Fruit fly (Drosophila melanogaster) whole organism, embryonic: ENCODE measurements around the gene CG5399.

Experiments used
- ATbp ChIP-seq: fragments of 200-800 bp; sonication (Bioruptor generic); optimal IDR thresholded peaks from 2 replicates; lab custom pipeline; 2017; ENCODE audit warnings: missing biosample characterization, mild to moderate bottlenecking, missing genetic modification characterization, missing genetic modification reagents
- Ada2b ChIP-seq: fragments of 200-800 bp; sonication (Bioruptor generic); IDR thresholded peaks from 2 replicates; pipeline ENCODE4 v1.3.6; 2022; ENCODE audit warnings: missing biosample characterization, missing genetic modification characterization
- Bteb2 ChIP-seq: fragments of 200-800 bp; sonication (Bioruptor generic); optimal IDR thresholded peaks from 2 replicates; lab custom pipeline; 2016; ENCODE audit warnings: missing biosample characterization, missing genetic modification characterization
- CG10565 ChIP-seq: fragments of 200-800 bp; sonication (Bioruptor generic); optimal IDR thresholded peaks from 3 replicates; lab custom pipeline; 2016; ENCODE audit warnings: missing biosample characterization, mild to moderate bottlenecking, missing genetic modification characterization
- CG11696 ChIP-seq: fragments of 200-800 bp; sonication (Bioruptor generic); IDR thresholded peaks from 2 replicates; pipeline ENCODE4 v1.3.6; 2022; ENCODE audit warnings: missing biosample characterization, missing genetic modification characterization
- CG12155 ChIP-seq: fragments of 200-800 bp; sonication (Bioruptor generic); optimal IDR thresholded peaks from 3 replicates; lab custom pipeline; 2016; ENCODE audit warnings: missing biosample characterization, missing genetic modification characterization
- CG12236 ChIP-seq: fragments of 200-800 bp; sonication (Bioruptor generic); optimal IDR thresholded peaks from 2 replicates; lab custom pipeline; 2016; ENCODE audit warnings: missing biosample characterization, missing genetic modification characterization
- CG31441 ChIP-seq: fragments of 200-800 bp; sonication (Bioruptor generic); IDR thresholded peaks from 2 replicates; pipeline ENCODE4 v1.3.6; 2022; ENCODE audit warnings: missing biosample characterization, missing genetic modification characterization
- CG32767 ChIP-seq: fragments of 200-800 bp; sonication (Bioruptor generic); IDR thresholded peaks from 2 replicates; pipeline ENCODE4 v1.3.6; 2022; ENCODE audit warnings: missing biosample characterization, missing genetic modification characterization
- CG32772 ChIP-seq: fragments of 200-800 bp; sonication (Bioruptor generic); IDR thresholded peaks from 2 replicates; pipeline ENCODE4 v1.3.6; 2022; ENCODE audit warnings: missing biosample characterization, missing genetic modification characterization
- CG34422 ChIP-seq: fragments of 200-800 bp; sonication (Bioruptor generic); IDR thresholded peaks from 3 replicates; pipeline ENCODE4 v1.3.6; 2022; ENCODE audit warnings: missing biosample characterization, missing genetic modification characterization
- CG4360 ChIP-seq: fragments of 200-800 bp; sonication (Bioruptor generic); IDR thresholded peaks from 2 replicates; pipeline ENCODE4 v1.3.6; 2022; ENCODE audit warnings: missing biosample characterization, missing genetic modification characterization
- CG8359 ChIP-seq: fragments of 200-800 bp; sonication (Bioruptor generic); optimal IDR thresholded peaks from 2 replicates; lab custom pipeline; 2017; ENCODE audit warnings: missing biosample characterization, mild to moderate bottlenecking, missing genetic modification characterization, borderline replicate concordance
- CG9876 ChIP-seq: fragments of 200-800 bp; sonication (Bioruptor generic); optimal IDR thresholded peaks from 2 replicates; lab custom pipeline; 2016; ENCODE audit warnings: missing biosample characterization, missing genetic modification characterization
- CrebB ChIP-seq: fragments of 200-800 bp; sonication (Bioruptor generic); optimal IDR thresholded peaks from 3 replicates; lab custom pipeline; 2018; ENCODE audit warnings: missing biosample characterization, mild to moderate bottlenecking, missing genetic modification characterization
- Drgx ChIP-seq: fragments of 200-800 bp; sonication (Bioruptor generic); IDR thresholded peaks from 2 replicates; pipeline ENCODE4 v1.3.6; 2022; ENCODE audit warnings: missing biosample characterization, missing genetic modification characterization
- HLHmδ ChIP-seq: fragments of 200-800 bp; sonication (Bioruptor generic); optimal IDR thresholded peaks from 2 replicates; lab custom pipeline; 2018; ENCODE audit warnings: missing biosample characterization, mild to moderate bottlenecking, missing genetic modification characterization, moderate library complexity
- HmgD ChIP-seq: fragments of 200-800 bp; sonication (Bioruptor generic); optimal IDR thresholded peaks from 3 replicates; lab custom pipeline; 2016; ENCODE audit warnings: missing biosample characterization, missing genetic modification characterization
- Jarid2 ChIP-seq: fragments of 200-800 bp; sonication (Bioruptor generic); optimal IDR thresholded peaks from 3 replicates; lab custom pipeline; 2017; ENCODE audit warnings: mild to moderate bottlenecking, missing biosample characterization, missing genetic modification reagents, missing genetic modification characterization
- Kr ChIP-seq: fragments of 200-800 bp; sonication (Bioruptor generic); optimal IDR thresholded peaks from 2 replicates; lab custom pipeline; 2017; ENCODE audit warnings: missing biosample characterization, mild to moderate bottlenecking, missing genetic modification characterization
- Max ChIP-seq: fragments of 200-800 bp; sonication (Bioruptor generic); optimal IDR thresholded peaks from 2 replicates; lab custom pipeline; 2016; ENCODE audit warnings: missing biosample characterization, mild to moderate bottlenecking, missing genetic modification characterization
- Oli ChIP-seq: fragments of 200-800 bp; sonication (Bioruptor generic); optimal IDR thresholded peaks from 2 replicates; lab custom pipeline; 2018; ENCODE audit warnings: missing biosample characterization, mild to moderate bottlenecking, missing genetic modification characterization, moderate library complexity
- Scr ChIP-seq: fragments of 200-800 bp; sonication (Bioruptor generic); IDR thresholded peaks from 2 replicates; pipeline ENCODE4 v1.3.6; 2022; ENCODE audit warnings: missing biosample characterization, missing genetic modification characterization; ENCODE audit not compliant: partially characterized antibody
- Sry-δ ChIP-seq: fragments of 200-800 bp; sonication (Bioruptor generic); optimal IDR thresholded peaks from 2 replicates; lab custom pipeline; 2016; ENCODE audit warnings: missing biosample characterization, missing genetic modification characterization
- Ssrp ChIP-seq: fragments of 200-800 bp; sonication (Bioruptor generic); optimal IDR thresholded peaks from 2 replicates; lab custom pipeline; 2018; ENCODE audit warnings: missing biosample characterization, mild to moderate bottlenecking, missing genetic modification characterization, moderate library complexity
- Tbp ChIP-seq: fragments of >200 bp; optimal IDR thresholded peaks from 2 replicates; lab custom pipeline; 2018; ENCODE audit warnings: missing biosample characterization, missing genetic modification characterization
- al ChIP-seq: fragments of 200-800 bp; sonication (Bioruptor generic); IDR thresholded peaks from 2 replicates; pipeline ENCODE4 v1.3.6; 2022; ENCODE audit warnings: missing biosample characterization, missing genetic modification characterization
- ase ChIP-seq: fragments of 200-800 bp; sonication (Bioruptor generic); IDR thresholded peaks from 3 replicates; pipeline ENCODE4 v1.3.6; 2022; ENCODE audit warnings: missing biosample characterization, missing genetic modification characterization
- ash1 ChIP-seq: fragments of 200-800 bp; sonication (Bioruptor generic); optimal IDR thresholded peaks from 2 replicates; lab custom pipeline; 2018; ENCODE audit warnings: missing biosample characterization, mild to moderate bottlenecking, missing genetic modification characterization
- ato ChIP-seq: fragments of 200-800 bp; sonication (Bioruptor generic); IDR thresholded peaks from 2 replicates; pipeline ENCODE4 v1.3.6; 2022; ENCODE audit warnings: missing biosample characterization, missing genetic modification characterization; ENCODE audit not compliant: partially characterized antibody
- bigmax ChIP-seq: fragments of 200-800 bp; sonication (Bioruptor generic); optimal IDR thresholded peaks from 2 replicates; lab custom pipeline; 2018; ENCODE audit warnings: missing biosample characterization, mild to moderate bottlenecking, missing genetic modification characterization
- chn ChIP-seq: fragments of 200-800 bp; sonication (Bioruptor generic); optimal IDR thresholded peaks from 2 replicates; lab custom pipeline; 2016; ENCODE audit warnings: missing biosample characterization, missing genetic modification characterization
- crc ChIP-seq: fragments of 200-800 bp; sonication (Bioruptor generic); optimal IDR thresholded peaks from 2 replicates; lab custom pipeline; 2016; ENCODE audit warnings: missing biosample characterization, missing genetic modification characterization
- da ChIP-seq: fragments of 200-800 bp; sonication (Bioruptor generic); optimal IDR thresholded peaks from 2 replicates; lab custom pipeline; 2016; ENCODE audit warnings: missing biosample characterization, missing genetic modification characterization
- lola ChIP-seq, 3 experiments: fragments of >200 bp in 2 of 3; fragments of 200-800 bp in 1 of 3; sonication (Bioruptor generic) in 1 of 3; optimal IDR thresholded peaks; 2 replicates each; lab custom pipeline; 2017 to 2019; ENCODE audit warnings: missing biosample characterization in 3 of 3, missing genetic modification characterization in 3 of 3, mild to moderate bottlenecking in 1 of 3, moderate library complexity in 1 of 3
- lov ChIP-seq, 2 experiments: fragments of 200-800 bp in 1 of 2; fragments of >200 bp in 1 of 2; sonication (Bioruptor generic) in 1 of 2; IDR thresholded peaks in 1 of 2; optimal IDR thresholded peaks in 1 of 2; 2 replicates in 1 of 2; 3 replicates in 1 of 2; pipeline versions ENCODE4 v1.3.6 to Lab custom; 2017 to 2022; ENCODE audit warnings: missing biosample characterization in 1 of 2, missing genetic modification characterization in 1 of 2
- luna ChIP-seq: fragments of 200-800 bp; sonication (Bioruptor generic); optimal IDR thresholded peaks from 2 replicates; lab custom pipeline; 2016; ENCODE audit warnings: missing biosample characterization, missing genetic modification characterization
- nom ChIP-seq: fragments of 200-800 bp; sonication (Bioruptor generic); optimal IDR thresholded peaks from 2 replicates; lab custom pipeline; 2017; ENCODE audit warnings: missing biosample characterization, missing genetic modification characterization, mild to moderate bottlenecking, moderate library complexity, missing genetic modification reagents
- pum ChIP-seq: fragments of 200-800 bp; sonication (Bioruptor generic); optimal IDR thresholded peaks from 2 replicates; lab custom pipeline; 2016; ENCODE audit warnings: missing biosample characterization, missing genetic modification characterization
- ro ChIP-seq: fragments of 200-800 bp; sonication (Bioruptor generic); IDR thresholded peaks from 2 replicates; pipeline ENCODE4 v1.3.6; 2022; ENCODE audit warnings: missing biosample characterization, missing genetic modification characterization
- scrt ChIP-seq: fragments of 200-800 bp; sonication (Bioruptor generic); optimal IDR thresholded peaks from 2 replicates; lab custom pipeline; 2018; ENCODE audit warnings: missing biosample characterization, mild to moderate bottlenecking, missing genetic modification characterization, moderate library complexity
- tll ChIP-seq, 2 experiments: fragments of 200-800 bp in 1 of 2; fragments of >200 bp in 1 of 2; sonication (Bioruptor generic) in 1 of 2; optimal IDR thresholded peaks; 2 replicates each; lab custom pipeline; 2017 to 2019; ENCODE audit warnings: missing biosample characterization in 2 of 2, missing genetic modification characterization in 2 of 2, mild to moderate bottlenecking in 1 of 2, moderate library complexity in 1 of 2
- tx ChIP-seq: fragments of 200-800 bp; sonication (Bioruptor generic); optimal IDR thresholded peaks from 2 replicates; lab custom pipeline; 2016; ENCODE audit warnings: missing biosample characterization, missing genetic modification characterization
- wdn ChIP-seq: fragments of 200-800 bp; sonication (Bioruptor generic); IDR thresholded peaks from 2 replicates; pipeline ENCODE4 v1.3.6; 2022; ENCODE audit warnings: missing biosample characterization, missing genetic modification characterization
- wek ChIP-seq: fragments of 200-800 bp; sonication (Bioruptor generic); optimal IDR thresholded peaks from 3 replicates; lab custom pipeline; 2018; ENCODE audit warnings: missing biosample characterization, mild to moderate bottlenecking, missing genetic modification characterization, moderate library complexity
- wor ChIP-seq: fragments of 200-800 bp; sonication (Bioruptor generic); IDR thresholded peaks from 2 replicates; pipeline ENCODE4 v1.3.6; 2022; ENCODE audit warnings: missing biosample characterization, missing genetic modification characterization

CG5399 gene

dm6 chr3R:15665962-15666361 is 29.1 kb upstream of the CG5399 start, which contains the start of gene pxb (continued):
- no peak for TF ChIP-seq CG10565 (GFP tag; lab: Kevin White, UChicago)
- TF ChIP-seq CG9876 (GFP tag; lab: Kevin White, UChicago), result no peak
- TF ChIP-seq HmgD (GFP tag; lab: Kevin White, UChicago), result no peak
- TF ChIP-seq ash1, result peak; percentile 18
- no peak for TF ChIP-seq CG32767 (GFP tag; lab: Robert Waterston, UW)
- TF ChIP-seq tx (GFP tag; lab: Kevin White, UChicago), result no peak
- TF ChIP-seq da (GFP tag; lab: Kevin White, UChicago), result peak; percentile 8
- no peak for TF ChIP-seq crc (GFP tag; lab: Kevin White, UChicago)
- TF ChIP-seq Oli (tag; lab: Kevin White, UChicago), result no peak
- TF ChIP-seq ato (GFP tag; lab: Robert Waterston, UW), result peak; percentile 43; the same call in 1 of the 2 replicates
- TF ChIP-seq CG12236 (GFP tag; lab: Kevin White, UChicago), result no peak
- TF ChIP-seq al, result no peak
- TF ChIP-seq CG31441 (GFP tag; lab: Robert Waterston, UW), result peak; percentile 37; the same call in 1 of the 2 replicates
- no peak for TF ChIP-seq Sry-δ (GFP tag; lab: Kevin White, UChicago)
- no peak for TF ChIP-seq CG32772 (GFP tag; lab: Robert Waterston, UW)
- TF ChIP-seq Bteb2 (GFP tag; lab: Kevin White, UChicago), result no peak
- TF ChIP-seq nom (GFP tag; lab: Kevin White, UChicago), result no peak
- TF ChIP-seq Ssrp (tag; lab: Kevin White, UChicago), result no peak
- TF ChIP-seq CG12155, result no peak
- no peak for TF ChIP-seq ase (GFP tag; lab: Robert Waterston, UW)
- peak; percentile 7 for TF ChIP-seq scrt
- TF ChIP-seq CrebB (tag; lab: Kevin White, UChicago), result peak; percentile 44
- no peak for TF ChIP-seq Max
- no peak for TF ChIP-seq chn (GFP tag; lab: Kevin White, UChicago)
- TF ChIP-seq wek (GFP tag; lab: Kevin White, UChicago), result peak; percentile 58
- TF ChIP-seq luna (GFP tag; lab: Kevin White, UChicago), result no peak
- TF ChIP-seq CG8359 (GFP tag; lab: Kevin White, UChicago), result no peak
- TF ChIP-seq pum (GFP tag; lab: Kevin White, UChicago), result no peak
- 0 out of 2 replicates have a peak, but pooled peaks have one; percentile 26 for TF ChIP-seq Scr (GFP tag; lab: Robert Waterston, UW)
- peak; percentile 42 for TF ChIP-seq Kr (GFP tag; lab: Kevin White, UChicago)
- peak; percentile 59; the same call in 1 of the 2 replicates for TF ChIP-seq Drgx (GFP tag; lab: Robert Waterston, UW)
- peak; percentile 79 for TF ChIP-seq CG4360 (GFP tag; lab: Robert Waterston, UW)
- TF ChIP-seq CG11696 (GFP tag; lab: Robert Waterston, UW), result no peak
- TF ChIP-seq HLHmδ (GFP tag; lab: Kevin White, UChicago), result peak; percentile 86
- no peak for TF ChIP-seq Ada2b (GFP tag; lab: Robert Waterston, UW)
- TF ChIP-seq bigmax (GFP tag; lab: Kevin White, UChicago), result no peak
- peak in 1 of 2 experiments; percentile 55 for TF ChIP-seq tll (GFP tag; optimal IDR thresholded peaks at IDR 0.05; lab: Kevin White, UChicago)
- TF ChIP-seq ATbp (GFP tag; lab: Kevin White, UChicago), result no peak
- TF ChIP-seq lov (optimal IDR thresholded peaks at IDR 0.05; lab: Kevin White, UChicago), result no peak
- peak; percentile 45; the same call in 1 of the 3 replicates for TF ChIP-seq lov (GFP tag; IDR thresholded peaks at IDR 0.05; lab: Robert Waterston, UW)
- no peak for TF ChIP-seq wdn (GFP tag; lab: Robert Waterston, UW)
- no peak for TF ChIP-seq lola (GFP tag; optimal IDR thresholded peaks at IDR 0.05; lab: Kevin White, UChicago)
- TF ChIP-seq wor (GFP tag; lab: Robert Waterston, UW), result no peak
- peak; percentile 48; the same call in 1 of the 3 replicates for TF ChIP-seq CG34422 (GFP tag; lab: Robert Waterston, UW)
- no peak for TF ChIP-seq Tbp
- no peak for TF ChIP-seq ro (GFP tag; lab: Robert Waterston, UW)
- peak; percentile 99 for TF ChIP-seq Jarid2 (GFP tag; lab: Kevin White, UChicago)
